Fruit fly (Drosophila melanogaster) whole organism, embryonic: ENCODE results near the gene CtBP.

ENCODE experiments used
- CG10959 ChIP-seq: fragments of 200-800 bp; sonication (Bioruptor generic); IDR thresholded peaks from 2 replicates; pipeline ENCODE4 v1.3.6; 2022; ENCODE audit warnings: missing biosample characterization, missing genetic modification characterization
- CG11456 ChIP-seq: fragments of 200-800 bp; sonication (Bioruptor generic); IDR thresholded peaks from 3 replicates; pipeline ENCODE4 v1.3.6; 2022; ENCODE audit warnings: missing biosample characterization, missing genetic modification characterization
- CG11696 ChIP-seq: fragments of 200-800 bp; sonication (Bioruptor generic); IDR thresholded peaks from 2 replicates; pipeline ENCODE4 v1.3.6; 2022; ENCODE audit warnings: missing biosample characterization, missing genetic modification characterization
- CG13287 ChIP-seq: fragments of 200-800 bp; sonication (Bioruptor generic); IDR thresholded peaks from 2 replicates; pipeline ENCODE4 v1.3.6; 2022; ENCODE audit warnings: missing biosample characterization, missing genetic modification characterization; ENCODE audit not compliant: partially characterized antibody
- CG13424 ChIP-seq: fragments of 200-800 bp; sonication (Bioruptor generic); optimal IDR thresholded peaks from 2 replicates; lab custom pipeline; 2019; ENCODE audit warnings: missing biosample characterization, mild to moderate bottlenecking, missing genetic modification characterization, moderate library complexity
- CG14441 ChIP-seq: fragments of 200-800 bp; sonication (Bioruptor generic); IDR thresholded peaks from 2 replicates; pipeline ENCODE4 v1.3.6; 2022; ENCODE audit warnings: missing biosample characterization, missing genetic modification characterization
- CG15479 ChIP-seq: fragments of 200-800 bp; sonication (Bioruptor generic); optimal IDR thresholded peaks from 3 replicates; lab custom pipeline; 2019; ENCODE audit warnings: missing biosample characterization, mild to moderate bottlenecking, missing genetic modification characterization, moderate library complexity
- CG15514 ChIP-seq: fragments of 200-800 bp; sonication (Bioruptor generic); optimal IDR thresholded peaks from 3 replicates; lab custom pipeline; 2017; ENCODE audit warnings: missing biosample characterization, missing genetic modification characterization, mild to moderate bottlenecking, moderate library complexity, missing genetic modification reagents
- CG17186 ChIP-seq: fragments of 200-800 bp; sonication (Bioruptor generic); optimal IDR thresholded peaks from 3 replicates; lab custom pipeline; 2017; ENCODE audit warnings: missing biosample characterization, missing genetic modification reagents, missing genetic modification characterization
- CG17612 ChIP-seq: fragments of 200-800 bp; sonication (Bioruptor generic); IDR thresholded peaks from 2 replicates; pipeline ENCODE4 v1.3.6; 2022; ENCODE audit warnings: missing biosample characterization, missing genetic modification characterization
- CG1832 ChIP-seq: fragments of 200-800 bp; sonication (Bioruptor generic); optimal IDR thresholded peaks from 2 replicates; lab custom pipeline; 2017; ENCODE audit warnings: missing biosample characterization, mild to moderate bottlenecking, missing genetic modification characterization, inconsistent platforms
- CG30431 ChIP-seq: fragments of 200-800 bp; sonication (Bioruptor generic); optimal IDR thresholded peaks from 2 replicates; lab custom pipeline; 2017; ENCODE audit warnings: missing biosample characterization, missing genetic modification characterization
- CG3065 ChIP-seq: fragments of 200-800 bp; sonication (Bioruptor generic); optimal IDR thresholded peaks from 2 replicates; lab custom pipeline; 2016; ENCODE audit warnings: missing biosample characterization, missing genetic modification characterization
- CG4328 ChIP-seq: fragments of 200-800 bp; sonication (Bioruptor generic); optimal IDR thresholded peaks from 3 replicates; lab custom pipeline; 2017; ENCODE audit warnings: missing biosample characterization, missing genetic modification reagents, missing genetic modification characterization
- CG5180 ChIP-seq: fragments of 200-800 bp; sonication (Bioruptor generic); optimal IDR thresholded peaks from 3 replicates; lab custom pipeline; 2017; ENCODE audit warnings: missing biosample characterization, missing genetic modification characterization, mild to moderate bottlenecking, moderate library complexity, missing genetic modification reagents
- CG6254 ChIP-seq: fragments of 200-800 bp; sonication (Bioruptor generic); optimal IDR thresholded peaks from 3 replicates; lab custom pipeline; 2017; ENCODE audit warnings: mild to moderate bottlenecking, missing biosample characterization, missing genetic modification reagents, missing genetic modification characterization
- CG6791 ChIP-seq: fragments of 200-800 bp; sonication (Bioruptor generic); IDR thresholded peaks from 3 replicates; pipeline ENCODE4 v1.3.6; 2022; ENCODE audit warnings: missing biosample characterization, missing genetic modification characterization; ENCODE audit not compliant: partially characterized antibody
- CG8388 ChIP-seq: fragments of 200-800 bp; sonication (Bioruptor generic); optimal IDR thresholded peaks from 2 replicates; lab custom pipeline; 2019; ENCODE audit warnings: missing biosample characterization, mild to moderate bottlenecking, missing genetic modification characterization, moderate library complexity
- CG9727 ChIP-seq: fragments of 200-800 bp; sonication (Bioruptor generic); optimal IDR thresholded peaks from 3 replicates; lab custom pipeline; 2017; ENCODE audit warnings: missing biosample characterization, mild to moderate bottlenecking, missing genetic modification characterization
- Dad ChIP-seq: fragments of 200-800 bp; sonication (Bioruptor generic); optimal IDR thresholded peaks from 3 replicates; lab custom pipeline; 2016; ENCODE audit warnings: missing biosample characterization, missing genetic modification characterization
- Dref ChIP-seq: fragments of 200-800 bp; sonication (Bioruptor generic); IDR thresholded peaks from 2 replicates; pipeline ENCODE4 v1.3.6; 2022; ENCODE audit warnings: missing biosample characterization, missing genetic modification characterization
- HLHmδ ChIP-seq: fragments of 200-800 bp; sonication (Bioruptor generic); optimal IDR thresholded peaks from 2 replicates; lab custom pipeline; 2018; ENCODE audit warnings: missing biosample characterization, mild to moderate bottlenecking, missing genetic modification characterization, moderate library complexity
- Hmr ChIP-seq: fragments of 200-800 bp; sonication (Bioruptor generic); optimal IDR thresholded peaks from 3 replicates; lab custom pipeline; 2017; ENCODE audit warnings: mild to moderate bottlenecking, missing biosample characterization, missing genetic modification reagents, missing genetic modification characterization
- MESR4 ChIP-seq: fragments of 200-800 bp; sonication (Bioruptor generic); optimal IDR thresholded peaks from 2 replicates; lab custom pipeline; 2018; ENCODE audit warnings: missing biosample characterization, mild to moderate bottlenecking, missing genetic modification characterization, moderate library complexity
- Scr ChIP-seq: fragments of 200-800 bp; sonication (Bioruptor generic); IDR thresholded peaks from 2 replicates; pipeline ENCODE4 v1.3.6; 2022; ENCODE audit warnings: missing biosample characterization, missing genetic modification characterization; ENCODE audit not compliant: partially characterized antibody
- Side ChIP-seq: fragments of 200-800 bp; sonication (Bioruptor generic); optimal IDR thresholded peaks from 2 replicates; lab custom pipeline; 2016; ENCODE audit warnings: missing biosample characterization, missing genetic modification characterization
- Sox102F ChIP-seq: fragments of 200-800 bp; sonication (Bioruptor generic); optimal IDR thresholded peaks from 2 replicates; lab custom pipeline; 2018; ENCODE audit warnings: missing biosample characterization, mild to moderate bottlenecking, missing genetic modification characterization, moderate library complexity
- Sry-δ ChIP-seq: fragments of 200-800 bp; sonication (Bioruptor generic); optimal IDR thresholded peaks from 2 replicates; lab custom pipeline; 2016; ENCODE audit warnings: missing biosample characterization, missing genetic modification characterization
- Trl ChIP-seq, 3 experiments: fragments of >200 bp in 2 of 3; fragments of 200-800 bp in 1 of 3; sonication (Bioruptor generic) in 1 of 3; optimal IDR thresholded peaks; 2 replicates in 1 of 3; 3 replicates in 2 of 3; lab custom pipeline; 2016 to 2017; ENCODE audit warnings: missing biosample characterization in 1 of 3, missing genetic modification characterization in 1 of 3
- ap ChIP-seq: fragments of 200-800 bp; sonication (Bioruptor generic); IDR thresholded peaks from 2 replicates; pipeline ENCODE4 v1.3.6; 2022; ENCODE audit warnings: missing biosample characterization, missing genetic modification characterization
- caup ChIP-seq: fragments of 200-800 bp; sonication (Bioruptor generic); optimal IDR thresholded peaks from 3 replicates; lab custom pipeline; 2017; ENCODE audit warnings: missing biosample characterization, mild to moderate bottlenecking, missing genetic modification characterization, moderate library complexity; ENCODE audit not compliant: severe bottlenecking
- dmrt99B ChIP-seq: fragments of 200-800 bp; sonication (Bioruptor generic); optimal IDR thresholded peaks from 2 replicates; lab custom pipeline; 2018; ENCODE audit warnings: missing biosample characterization, mild to moderate bottlenecking, missing genetic modification characterization, moderate library complexity
- hb ChIP-seq: fragments of 200-800 bp; sonication (Bioruptor generic); IDR thresholded peaks from 3 replicates; pipeline ENCODE4 v1.3.6; 2022; ENCODE audit warnings: missing biosample characterization, missing genetic modification characterization; ENCODE audit not compliant: partially characterized antibody
- knrl ChIP-seq: fragments of 200-800 bp; sonication (Bioruptor generic); IDR thresholded peaks from 3 replicates; pipeline ENCODE4 v1.3.6; 2022; ENCODE audit warnings: missing biosample characterization, missing genetic modification characterization; ENCODE audit not compliant: partially characterized antibody
- maf-S ChIP-seq: fragments of 200-800 bp; sonication (Bioruptor generic); optimal IDR thresholded peaks from 2 replicates; lab custom pipeline; 2016; ENCODE audit warnings: missing biosample characterization, missing genetic modification characterization
- mam ChIP-seq: fragments of 200-800 bp; sonication (Bioruptor generic); optimal IDR thresholded peaks from 3 replicates; lab custom pipeline; 2016; ENCODE audit warnings: missing biosample characterization, missing genetic modification characterization
- pum ChIP-seq: fragments of 200-800 bp; sonication (Bioruptor generic); optimal IDR thresholded peaks from 2 replicates; lab custom pipeline; 2016; ENCODE audit warnings: missing biosample characterization, missing genetic modification characterization
- pzg ChIP-seq: fragments of 200-800 bp; sonication (Bioruptor generic); optimal IDR thresholded peaks from 3 replicates; lab custom pipeline; 2018; ENCODE audit warnings: missing biosample characterization, mild to moderate bottlenecking, missing genetic modification characterization, moderate library complexity
- ranshi ChIP-seq: fragments of 200-800 bp; sonication (Bioruptor generic); IDR thresholded peaks from 2 replicates; pipeline ENCODE4 v1.3.6; 2022; ENCODE audit warnings: missing biosample characterization, missing genetic modification characterization
- repo ChIP-seq: fragments of 200-800 bp; sonication (Bioruptor generic); optimal IDR thresholded peaks from 2 replicates; lab custom pipeline; 2016; ENCODE audit warnings: missing biosample characterization, missing genetic modification characterization
- rib ChIP-seq: fragments of 200-800 bp; sonication (Bioruptor generic); IDR thresholded peaks from 2 replicates; pipeline ENCODE4 v1.3.6; 2022; ENCODE audit warnings: missing biosample characterization, missing genetic modification characterization
- sens-2 ChIP-seq: fragments of 200-800 bp; sonication (Bioruptor generic); IDR thresholded peaks from 2 replicates; pipeline ENCODE4 v1.3.6; 2022; ENCODE audit warnings: missing biosample characterization, missing genetic modification characterization
- sima ChIP-seq: fragments of 200-800 bp; sonication (Bioruptor generic); optimal IDR thresholded peaks from 2 replicates; lab custom pipeline; 2016; ENCODE audit warnings: missing biosample characterization, missing genetic modification characterization
- slp2 ChIP-seq: fragments of 200-800 bp; sonication (Bioruptor generic); optimal IDR thresholded peaks from 2 replicates; lab custom pipeline; 2016; ENCODE audit warnings: missing biosample characterization, missing genetic modification characterization
- sna ChIP-seq: fragments of 200-800 bp; sonication (Bioruptor generic); IDR thresholded peaks from 2 replicates; pipeline ENCODE4 v1.3.6; 2022; ENCODE audit warnings: missing biosample characterization, missing genetic modification characterization; ENCODE audit not compliant: partially characterized antibody
- ssp ChIP-seq: fragments of 200-800 bp; sonication (Bioruptor generic); IDR thresholded peaks from 2 replicates; pipeline ENCODE4 v1.3.6; 2022; ENCODE audit warnings: missing biosample characterization, missing genetic modification characterization
- tap ChIP-seq: fragments of 200-800 bp; optimal IDR thresholded peaks from 3 replicates; lab custom pipeline; 2019; ENCODE audit warnings: missing biosample characterization, mild to moderate bottlenecking, missing genetic modification characterization, moderate library complexity
- wek ChIP-seq: fragments of 200-800 bp; sonication (Bioruptor generic); optimal IDR thresholded peaks from 3 replicates; lab custom pipeline; 2018; ENCODE audit warnings: missing biosample characterization, mild to moderate bottlenecking, missing genetic modification characterization, moderate library complexity
- yki ChIP-seq: fragments of >200 bp; optimal IDR thresholded peaks from 3 replicates; lab custom pipeline; 2018
- zen2 ChIP-seq: fragments of 200-800 bp; sonication (Bioruptor generic); IDR thresholded peaks from 3 replicates; pipeline ENCODE4 v1.3.6; 2022; ENCODE audit warnings: missing biosample characterization, missing genetic modification characterization; ENCODE audit not compliant: partially characterized antibody

The CtBP gene

dm6 chr3R:12995522-12995921 lies 15.9 kb upstream of the CtBP start, which contains the start of gene CG7488 (continued):
- TF ChIP-seq CG13287 (GFP tag; lab: Robert Waterston, UW) (peak; percentile 92), repo (GFP tag; lab: Kevin White, UChicago) (no peak), CG4328 (GFP tag; lab: Kevin White, UChicago) (no peak), CG30431 (GFP tag; lab: Kevin White, UChicago) (no peak), CG1832 (GFP tag; lab: Kevin White, UChicago) (no peak), Sox102F (GFP tag; lab: Kevin White, UChicago) (no peak), CG6254 (GFP tag; lab: Kevin White, UChicago) (no peak), CG17612 (GFP tag; lab: Robert Waterston, UW) (no peak), yki (lab: Kevin White, UChicago) (no peak), Scr (GFP tag; lab: Robert Waterston, UW) (peak; percentile 80), dmrt99B (no peak), CG13424 (tag; lab: Kevin White, UChicago) (no peak), HLHmδ (no peak), CG10959 (GFP tag; lab: Robert Waterston, UW) (no peak), CG9727 (GFP tag; lab: Kevin White, UChicago) (no peak), pum (no peak), maf-S (no peak), CG11696 (GFP tag; lab: Robert Waterston, UW) (no peak), Hmr (GFP tag; lab: Kevin White, UChicago) (no peak), CG6791 (GFP tag; lab: Robert Waterston, UW) (peak; percentile 89), caup (GFP tag; lab: Kevin White, UChicago) (no peak), slp2 (GFP tag; lab: Kevin White, UChicago) (no peak), CG14441 (no peak), Sry-δ (GFP tag; lab: Kevin White, UChicago) (peak; percentile 69), Trl (optimal IDR thresholded peaks at IDR 0.05; lab: Kevin White, UChicago) (no peak), Trl (GFP tag; optimal IDR thresholded peaks at IDR 0.05; lab: Kevin White, UChicago) (no peak), rib (GFP tag; lab: Robert Waterston, UW) (no peak), ranshi (GFP tag; lab: Robert Waterston, UW) (no peak), sens-2 (GFP tag; lab: Robert Waterston, UW) (no peak), ap (GFP tag; lab: Robert Waterston, UW) (no peak), zen2 (peak; percentile 84), wek (GFP tag; lab: Kevin White, UChicago) (no peak), knrl (GFP tag; lab: Robert Waterston, UW) (peak; percentile 60; the same call in 2 of the 3 replicates), mam (GFP tag; lab: Kevin White, UChicago) (no peak), CG8388 (peak; percentile 90), Dad (GFP tag; lab: Kevin White, UChicago) (no peak), CG11456 (GFP tag; lab: Robert Waterston, UW) (no peak), CG15514 (GFP tag; lab: Kevin White, UChicago) (peak; percentile 18), CG5180 (GFP tag; lab: Kevin White, UChicago) (no peak), CG17186 (GFP tag; lab: Kevin White, UChicago) (peak; percentile 50), ssp (GFP tag; lab: Robert Waterston, UW) (no peak), sna (peak; percentile 92), sima (GFP tag; lab: Kevin White, UChicago) (no peak), hb (GFP tag; lab: Robert Waterston, UW) (peak; percentile 75; the same call in 1 of the 3 replicates), CG15479 (no peak), pzg (GFP tag; lab: Kevin White, UChicago) (peak; percentile 48), Side (GFP tag; lab: Kevin White, UChicago) (no peak), MESR4 (GFP tag; lab: Kevin White, UChicago) (peak; percentile 68), CG3065 (no peak), tap (no peak), Dref (GFP tag; lab: Robert Waterston, UW) (peak; percentile 80)
